Worm (Caenorhabditis elegans) whole organism, mixed stage, embryonic: ENCODE measurements around the gene nid-1.

Experiments used
- M03D4.4 ChIP-seq: sonication (generic microtip); optimal IDR thresholded peaks from 2 replicates; lab custom pipeline; 2017; ENCODE audit warnings: mild to moderate bottlenecking, missing genetic modification characterization, missing compliant biosample characterization
- bed-3 ChIP-seq: fragments of 200-800 bp; sonication (Bioruptor generic); optimal IDR thresholded peaks from 3 replicates; lab custom pipeline; 2018; ENCODE audit warnings: mild to moderate bottlenecking, missing genetic modification characterization, moderate library complexity, missing compliant biosample characterization
- blmp-1 ChIP-seq: fragments of 150-350 bp; optimal IDR thresholded peaks from 2 replicates; lab custom pipeline; 2014; ENCODE audit warnings: missing biosample characterization, missing genetic modification characterization
- ceh-39 ChIP-seq: fragments of 150-350 bp; optimal IDR thresholded peaks from 2 replicates; lab custom pipeline; 2014; ENCODE audit warnings: missing biosample characterization, missing genetic modification characterization
- ceh-43 ChIP-seq: fragments of 200-800 bp; sonication (Bioruptor generic); optimal IDR thresholded peaks from 2 replicates; lab custom pipeline; 2018; ENCODE audit warnings: mild to moderate bottlenecking, missing genetic modification characterization, moderate library complexity, missing compliant biosample characterization
- ceh-83 ChIP-seq: fragments of 200-800 bp; sonication (Bioruptor generic); optimal IDR thresholded peaks from 2 replicates; lab custom pipeline; 2018; ENCODE audit warnings: mild to moderate bottlenecking, missing genetic modification characterization, missing compliant biosample characterization
- ces-1 ChIP-seq: fragments of 150-350 bp; optimal IDR thresholded peaks from 2 replicates; lab custom pipeline; 2014; ENCODE audit warnings: missing biosample characterization, missing genetic modification reagents, missing genetic modification characterization
- cnd-1 ChIP-seq: fragments of 200-800 bp; sonication (Bioruptor generic); optimal IDR thresholded peaks from 2 replicates; lab custom pipeline; 2018; ENCODE audit warnings: mild to moderate bottlenecking, missing genetic modification characterization, missing compliant biosample characterization
- drap-1 ChIP-seq: fragments of 200-800 bp; sonication (Bioruptor generic); optimal IDR thresholded peaks from 3 replicates; lab custom pipeline; 2018; ENCODE audit warnings: mild to moderate bottlenecking, missing genetic modification characterization, missing compliant biosample characterization
- elt-1 ChIP-seq: sonication (generic microtip); optimal IDR thresholded peaks from 2 replicates; lab custom pipeline; 2017; ENCODE audit warnings: missing genetic modification characterization, mild to moderate bottlenecking, missing compliant biosample characterization, antibody characterized with exemption, moderate library complexity, borderline replicate concordance; ENCODE audit not compliant: insufficient read depth
- elt-3 ChIP-seq: fragments of 150-350 bp; optimal IDR thresholded peaks from 2 replicates; lab custom pipeline; 2014; ENCODE audit warnings: missing biosample characterization, missing genetic modification characterization
- flh-1 ChIP-seq: fragments of 200-800 bp; sonication (Bioruptor generic); optimal IDR thresholded peaks from 2 replicates; lab custom pipeline; 2018; ENCODE audit warnings: mild to moderate bottlenecking, missing genetic modification characterization, moderate library complexity, missing compliant biosample characterization
- ham-2 ChIP-seq: fragments of 200-800 bp; sonication (Bioruptor generic); optimal IDR thresholded peaks from 2 replicates; lab custom pipeline; 2018; ENCODE audit warnings: mild to moderate bottlenecking, missing genetic modification characterization, missing compliant biosample characterization
- lin-13 ChIP-seq: fragments of 150-350 bp; optimal IDR thresholded peaks from 2 replicates; lab custom pipeline; 2014; ENCODE audit warnings: missing biosample characterization, missing genetic modification characterization
- lin-32 ChIP-seq: fragments of 200-800 bp; sonication (Bioruptor generic); optimal IDR thresholded peaks from 2 replicates; lab custom pipeline; 2018; ENCODE audit warnings: mild to moderate bottlenecking, missing genetic modification characterization, missing compliant biosample characterization
- lsy-2 ChIP-seq: fragments of 150-350 bp; optimal IDR thresholded peaks from 2 replicates; lab custom pipeline; 2014; ENCODE audit warnings: missing biosample characterization, missing genetic modification characterization
- mab-5 ChIP-seq: fragments of 150-350 bp; optimal IDR thresholded peaks from 2 replicates; lab custom pipeline; 2014; ENCODE audit warnings: missing biosample characterization, missing genetic modification characterization
- mep-1 ChIP-seq: fragments of 150-350 bp; optimal IDR thresholded peaks from 2 replicates; lab custom pipeline; 2017; ENCODE audit warnings: missing biosample characterization, missing genetic modification reagents, missing genetic modification characterization, inconsistent platforms
- mls-2 ChIP-seq: sonication (generic microtip); optimal IDR thresholded peaks from 2 replicates; lab custom pipeline; 2016; ENCODE audit warnings: mild to moderate bottlenecking, missing genetic modification characterization, moderate library complexity, missing compliant biosample characterization
- nhr-12 ChIP-seq: fragments of 150-350 bp; optimal IDR thresholded peaks from 2 replicates; lab custom pipeline; 2014; ENCODE audit warnings: missing biosample characterization, missing genetic modification characterization
- nhr-2 ChIP-seq: fragments of 150-350 bp; optimal IDR thresholded peaks from 2 replicates; lab custom pipeline; 2014; ENCODE audit warnings: missing biosample characterization, missing genetic modification characterization
- nhr-237 ChIP-seq: fragments of 150-350 bp; optimal IDR thresholded peaks from 2 replicates; lab custom pipeline; 2014; ENCODE audit warnings: missing biosample characterization, missing genetic modification characterization
- nhr-28 ChIP-seq: fragments of 150-350 bp; optimal IDR thresholded peaks from 2 replicates; lab custom pipeline; 2014; ENCODE audit warnings: missing biosample characterization, missing genetic modification characterization
- nhr-76 ChIP-seq: sonication (generic microtip); optimal IDR thresholded peaks from 2 replicates; lab custom pipeline; 2017; ENCODE audit warnings: missing biosample characterization, missing genetic modification characterization
- pha-4 ChIP-seq: fragments of 150-350 bp; optimal IDR thresholded peaks from 2 replicates; lab custom pipeline; 2018; ENCODE audit warnings: missing biosample characterization, missing genetic modification reagents, missing genetic modification characterization
- sem-2 ChIP-seq: fragments of 200-800 bp; sonication (Bioruptor generic); optimal IDR thresholded peaks from 2 replicates; lab custom pipeline; 2018; ENCODE audit warnings: mild to moderate bottlenecking, missing genetic modification characterization, missing compliant biosample characterization
- snpc-4 ChIP-seq: fragments of 150-350 bp; optimal IDR thresholded peaks from 2 replicates; lab custom pipeline; 2014; ENCODE audit warnings: missing biosample characterization, missing genetic modification characterization
- sptf-1 ChIP-seq: sonication (generic microtip); optimal IDR thresholded peaks from 2 replicates; lab custom pipeline; 2017; ENCODE audit warnings: mild to moderate bottlenecking, missing genetic modification characterization, moderate library complexity, missing compliant biosample characterization
- tbx-8 ChIP-seq: fragments of 200-800 bp; sonication (Bioruptor generic); optimal IDR thresholded peaks from 2 replicates; lab custom pipeline; 2018; ENCODE audit warnings: mild to moderate bottlenecking, missing genetic modification characterization, moderate library complexity, missing compliant biosample characterization
- unc-39 ChIP-seq: fragments of 150-350 bp; optimal IDR thresholded peaks from 2 replicates; lab custom pipeline; 2014; ENCODE audit warnings: missing biosample characterization, missing genetic modification characterization
- zip-8 ChIP-seq: fragments of 150-350 bp; optimal IDR thresholded peaks from 2 replicates; lab custom pipeline; 2014; ENCODE audit warnings: missing biosample characterization, missing genetic modification characterization
- ztf-11 ChIP-seq: fragments of 150-350 bp; optimal IDR thresholded peaks from 2 replicates; lab custom pipeline; 2014; ENCODE audit warnings: missing biosample characterization, missing genetic modification characterization

nid-1 gene

DNA sequence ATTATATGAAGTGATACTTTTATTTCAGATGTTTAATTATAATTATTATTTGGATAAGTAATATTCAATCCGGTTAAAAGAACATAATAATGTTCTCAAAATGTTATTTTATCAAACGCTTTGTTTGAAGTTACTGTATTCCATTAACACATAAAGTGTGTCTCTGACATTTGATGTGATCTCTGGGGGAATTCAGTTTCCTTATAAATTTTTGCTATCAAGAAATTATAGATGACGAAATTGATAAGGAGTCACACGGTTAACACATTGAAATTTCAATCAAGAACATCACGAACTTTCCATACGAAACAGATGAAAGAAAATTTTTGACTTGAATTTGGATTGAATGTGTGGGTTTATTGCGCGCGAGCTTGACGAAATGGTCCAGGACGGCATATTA, 11.8 kb downstream of the nid-1 start:
- TF ChIP-seq flh-1 (no peak), ceh-83 (no peak), tbx-8 (no peak), nhr-2 (tag; lab: Kevin White, UChicago) (no peak), blmp-1 (tag; lab: Kevin White, UChicago) (no peak), nhr-237 (tag; lab: Kevin White, UChicago) (no peak), M03D4.4 (no peak), pha-4 (tag; lab: Kevin White, UChicago) (no peak), drap-1 (GFP tag; lab: Kevin White, UChicago) (no peak), bed-3 (no peak), mep-1 (tag; lab: Kevin White, UChicago) (no peak), ceh-43 (GFP tag; lab: Kevin White, UChicago) (no peak), nhr-12 (tag; lab: Kevin White, UChicago) (no peak), elt-1 (no peak), mls-2 (no peak), ztf-11 (no peak), nhr-76 (no peak)

DNA sequence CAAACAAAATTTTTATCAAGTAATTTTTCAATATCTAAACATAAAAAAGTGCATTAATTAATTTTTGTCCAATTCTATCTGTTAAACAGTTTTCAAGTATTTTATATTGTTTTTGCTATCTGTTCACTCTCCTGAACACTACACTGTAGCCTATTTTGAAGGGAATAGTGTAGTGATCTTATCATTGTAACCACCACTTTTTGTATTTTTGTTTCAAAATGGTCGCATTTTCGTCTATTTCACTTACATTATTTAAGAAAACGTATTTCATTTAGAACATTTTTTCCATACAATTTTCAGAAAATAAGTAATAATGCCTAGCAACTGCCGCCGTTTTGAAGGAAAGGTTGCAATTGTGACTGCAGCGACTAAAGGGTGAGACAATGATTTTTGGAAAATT, 12.4 kb downstream of the nid-1 start, which contains the start of gene dhrs-4:
dhrs-4 (plus strand) TSS at position 301 of the 400 bp plus-strand sequence.
- TF ChIP-seq nhr-76 (no peak), lin-13 (tag; lab: Kevin White, UChicago) (no peak), zip-8 (no peak), nhr-12 (tag; lab: Kevin White, UChicago) (no peak), M03D4.4 (no peak), mls-2 (no peak), blmp-1 (tag; lab: Kevin White, UChicago) (no peak), drap-1 (GFP tag; lab: Kevin White, UChicago) (no peak), ces-1 (no peak), flh-1 (no peak), mab-5 (no peak), unc-39 (tag; lab: Kevin White, UChicago) (no peak), elt-1 (no peak), lsy-2 (no peak), sptf-1 (tag; lab: Kevin White, UChicago) (no peak), snpc-4 (tag; lab: Kevin White, UChicago) (no peak)

DNA sequence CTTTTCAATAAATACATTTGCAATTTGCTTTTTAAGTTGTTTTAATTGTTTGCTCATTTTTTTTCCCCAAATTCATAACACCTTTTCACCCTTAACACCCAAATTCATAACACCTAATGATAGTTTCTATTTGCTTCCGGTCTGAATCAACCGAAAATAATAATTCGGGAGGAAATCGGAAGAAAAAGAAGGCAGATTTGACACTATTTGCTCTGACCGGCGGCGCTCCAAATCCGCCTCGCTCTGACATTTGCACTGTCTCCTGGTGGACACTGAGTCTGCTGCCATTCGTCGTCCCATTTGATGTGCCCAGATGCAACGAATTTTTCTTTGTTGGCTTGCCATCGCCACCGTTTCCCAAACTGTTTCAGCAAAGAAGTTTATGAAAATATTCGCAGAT, 14.2 kb downstream of the nid-1 start, which contains the start of gene pqn-67:
pqn-67 (plus strand) TSS at position 301 of the 400 bp plus-strand sequence.
- TF ChIP-seq ceh-83 (no peak), lsy-2 (no peak), ces-1 (no peak), ceh-43 (GFP tag; lab: Kevin White, UChicago) (no peak), blmp-1 (tag; lab: Kevin White, UChicago) (no peak), sem-2 (GFP tag; lab: Kevin White, UChicago) (no peak), ham-2 (no peak), M03D4.4 (no peak), lin-13 (tag; lab: Kevin White, UChicago) (no peak), unc-39 (tag; lab: Kevin White, UChicago) (no peak), mep-1 (tag; lab: Kevin White, UChicago) (no peak), ceh-39 (tag; lab: Kevin White, UChicago) (no peak), tbx-8 (no peak), pha-4 (tag; lab: Kevin White, UChicago) (no peak), zip-8 (no peak), flh-1 (no peak), snpc-4 (tag; lab: Kevin White, UChicago) (no peak), sptf-1 (tag; lab: Kevin White, UChicago) (no peak), cnd-1 (no peak), drap-1 (GFP tag; lab: Kevin White, UChicago) (no peak)
- TF ChIP-seq, all 35 proteins: peak for 0

DNA sequence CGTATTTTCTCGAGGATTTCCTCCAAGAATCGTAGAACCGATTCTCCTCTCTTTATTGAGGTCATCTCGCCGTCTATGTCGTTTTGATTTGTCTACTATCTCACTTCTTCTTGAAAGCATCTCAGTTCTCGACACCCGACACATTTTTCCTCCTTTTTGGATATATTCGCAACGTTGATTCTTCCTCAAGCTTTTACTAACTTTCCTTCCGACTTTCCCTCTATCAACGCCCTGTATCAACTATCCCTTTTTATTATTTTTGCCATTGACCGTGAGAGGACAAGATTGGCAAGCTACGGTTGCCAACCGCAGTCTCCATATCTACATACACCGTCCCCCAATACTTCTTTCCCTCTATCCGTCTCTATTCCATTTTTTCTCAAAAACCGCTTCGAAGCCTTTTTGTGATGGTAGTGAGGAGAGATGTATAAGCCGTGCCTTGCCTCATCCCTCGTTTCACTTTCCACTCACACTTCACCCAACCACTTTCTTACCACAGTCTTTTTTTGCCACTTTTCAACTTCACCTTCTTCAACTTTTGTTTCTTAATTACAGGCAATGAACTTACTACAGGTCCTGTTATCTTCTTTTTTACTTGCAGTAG, 19.1 kb downstream of the nid-1 start, which contains the start of gene T16G1.2:
T16G1.2 (plus strand) TSS at position 554 of the 604 bp plus-strand sequence.
- TF ChIP-seq ces-1 (no peak), tbx-8 (no peak), blmp-1 (tag; lab: Kevin White, UChicago) (peak; percentile 24)

DNA sequence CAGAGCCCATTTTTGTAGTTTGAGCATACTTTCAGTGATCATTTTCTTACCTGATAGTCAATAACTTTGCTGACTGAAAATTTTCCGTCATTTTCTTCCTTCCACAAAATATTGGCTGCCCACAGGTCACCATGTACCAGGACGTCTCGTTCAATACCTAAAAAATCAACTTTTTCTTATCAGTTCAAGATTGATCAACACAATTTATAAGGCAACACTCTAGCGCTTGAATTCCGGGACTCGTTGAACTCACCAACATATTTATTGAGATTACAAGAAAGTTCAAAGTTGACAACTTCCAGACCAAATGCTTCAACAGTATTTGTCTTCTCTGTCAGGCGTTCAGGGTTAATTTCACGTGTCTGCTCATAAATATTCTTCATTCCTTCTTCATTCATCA, 23.7 kb downstream of the nid-1 start:
- TF ChIP-seq mep-1 (tag; lab: Kevin White, UChicago) (no peak), elt-1 (no peak), nhr-28 (tag; lab: Kevin White, UChicago) (no peak), lin-32 (GFP tag; lab: Kevin White, UChicago) (no peak), elt-3 (tag; lab: Kevin White, UChicago) (no peak), sem-2 (GFP tag; lab: Kevin White, UChicago) (no peak), mab-5 (no peak)
